Worm (Caenorhabditis elegans): ENCODE measurements around the gene F54B3.2.
A peak's percentile ranks its signal among the peaks of the same experiment; 100 is the strongest.

Gene F54B3.2

DNA sequence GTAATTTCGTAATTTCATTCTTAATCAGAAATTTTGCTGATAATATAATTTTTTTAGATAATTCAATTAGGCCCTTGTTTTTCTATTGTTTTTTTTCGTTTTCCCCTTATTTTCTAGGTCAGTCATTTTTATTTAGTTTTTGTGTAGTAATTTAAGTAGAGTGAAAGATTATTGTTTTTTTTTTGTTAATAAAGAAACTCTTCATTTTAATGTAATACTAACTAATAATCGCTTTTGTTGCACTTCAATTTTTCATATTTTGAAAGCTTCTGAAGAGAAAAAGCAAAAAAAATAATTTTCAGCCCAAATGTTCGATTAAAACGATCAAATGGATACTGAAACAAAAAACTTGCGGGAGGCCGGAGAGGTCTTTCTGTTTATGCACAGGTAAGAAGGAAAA lies 19.0 kb downstream of the F54B3.2 start, which contains the start of gene F54B3.1:
F54B3.1 (plus strand) TSS at position 301 of the 400 bp plus-strand sequence.
- TF ChIP-seq lin-15B (tag; optimal IDR thresholded peaks at IDR 0.05) (no peak), lin-39 (tag; optimal IDR thresholded peaks at IDR 0.05) (no peak), nhr-237 (tag; optimal IDR thresholded peaks at IDR 0.05) (no peak), ceh-16 (tag; optimal IDR thresholded peaks at IDR 0.05) (no peak), ztf-11 (tag; optimal IDR thresholded peaks at IDR 0.05) (no peak), snpc-4 (tag; optimal IDR thresholded peaks at IDR 0.05) (no peak), aly-2 (tag; optimal IDR thresholded peaks at IDR 0.05) (no peak)

ce11 chrII:10248355-10249041 lies 21.5 kb downstream of the F54B3.2 start, which contains the start of gene atad-3:
Gene atad-3, plus strand, starts transcription at chrII:10248991.
- TF ChIP-seq nhr-11 (tag; optimal IDR thresholded peaks at IDR 0.05) (peak; percentile 93), unc-39 (tag; optimal IDR thresholded peaks at IDR 0.05) (no peak), ceh-28 (tag; optimal IDR thresholded peaks at IDR 0.05) (peak; percentile 69), fos-1 (tag; optimal IDR thresholded peaks at IDR 0.05) (peak; percentile 26), nhr-76 (tag; optimal IDR thresholded peaks at IDR 0.05) (no peak), fkh-2 (tag; optimal IDR thresholded peaks at IDR 0.05) (no peak), hmg-11 (tag; optimal IDR thresholded peaks at IDR 0.05) (peak; percentile 26), ztf-11 (tag; optimal IDR thresholded peaks at IDR 0.05) (no peak), lsy-12 (tag; optimal IDR thresholded peaks at IDR 0.05) (peak; percentile 82), zag-1 (tag; optimal IDR thresholded peaks at IDR 0.05) (no peak), pha-4 (tag; optimal IDR thresholded peaks at IDR 0.05) (peak; percentile 79), mml-1 (tag; optimal IDR thresholded peaks at IDR 0.05) (no peak), nhr-23 (tag; optimal IDR thresholded peaks at IDR 0.05) (peak; percentile 83), nhr-25 (tag; optimal IDR thresholded peaks at IDR 0.05) (peak; percentile 48), elt-1 (tag; optimal IDR thresholded peaks at IDR 0.05) (peak; percentile 2), nhr-12 (tag; optimal IDR thresholded peaks at IDR 0.05) (no peak), sea-2 (GFP tag; optimal IDR thresholded peaks at IDR 0.05) (no peak), fkh-10 (GFP tag; optimal IDR thresholded peaks at IDR 0.05) (no peak), daf-12 (tag; optimal IDR thresholded peaks at IDR 0.05) (no peak), nhr-28 (tag; optimal IDR thresholded peaks at IDR 0.05) (no peak), elt-3 (tag; optimal IDR thresholded peaks at IDR 0.05) (no peak), elt-2 (tag; optimal IDR thresholded peaks at IDR 0.05) (peak; percentile 38), tbx-2 (tag; optimal IDR thresholded peaks at IDR 0.05) (peak; percentile 76), lin-15B (tag; optimal IDR thresholded peaks at IDR 0.05) (peak; percentile 89), mdl-1 (tag; optimal IDR thresholded peaks at IDR 0.05) (no peak), nhr-77 (tag; optimal IDR thresholded peaks at IDR 0.05) (no peak), pqm-1 (tag; optimal IDR thresholded peaks at IDR 0.05) (peak; percentile 26), ceh-9 (tag; optimal IDR thresholded peaks at IDR 0.05) (no peak), eor-1 (tag; optimal IDR thresholded peaks at IDR 0.05) (no peak), ceh-16 (tag; optimal IDR thresholded peaks at IDR 0.05) (no peak), egl-27 (tag; optimal IDR thresholded peaks at IDR 0.05) (peak; percentile 43), R02D3.7 (tag; optimal IDR thresholded peaks at IDR 0.05) (peak; percentile 77), ama-1 (optimal IDR thresholded peaks at IDR 0.05) (no peak), unc-62 (GFP tag; optimal IDR thresholded peaks at IDR 0.05) (peak; percentile 6), nhr-237 (tag; optimal IDR thresholded peaks at IDR 0.05) (no peak), egl-5 (tag; optimal IDR thresholded peaks at IDR 0.05) (no peak), nfya-1 (tag; optimal IDR thresholded peaks at IDR 0.05; ENCODE audit: insufficient read depth) (peak; percentile 73), ztf-4 (tag; optimal IDR thresholded peaks at IDR 0.05) (no peak), nhr-67 (tag; optimal IDR thresholded peaks at IDR 0.05) (no peak), aly-2 (tag; optimal IDR thresholded peaks at IDR 0.05) (no peak), snpc-4 (tag; optimal IDR thresholded peaks at IDR 0.05) (peak; percentile 74), ZK546.5 (tag; optimal IDR thresholded peaks at IDR 0.05) (no peak), jun-1 (tag; optimal IDR thresholded peaks at IDR 0.05) (peak; percentile 69), ceh-82 (tag; optimal IDR thresholded peaks at IDR 0.05) (peak; percentile 67), lin-39 (tag; optimal IDR thresholded peaks at IDR 0.05) (peak; percentile 55), nhr-43 (tag; optimal IDR thresholded peaks at IDR 0.05; ENCODE audit: poor library complexity, severe bottlenecking) (peak; percentile 91), skn-1 (tag; optimal IDR thresholded peaks at IDR 0.05) (peak; percentile 61)

Measured in whole organism, L3 larva.